Worm (Caenorhabditis elegans): ENCODE results near the gene C36C9.4.

ce11 chrX:1729558-1729957 is 32.8 kb upstream of the C36C9.4 start, which contains the start of gene dgn-3:
- no peak for TF ChIP-seq hmg-4 (GFP tag; optimal IDR thresholded peaks at IDR 0.05)
- TF ChIP-seq ama-1 (optimal IDR thresholded peaks at IDR 0.05): no peak
- no peak for TF ChIP-seq scrt-1 (GFP tag; IDR thresholded peaks at IDR 0.05)
- TF ChIP-seq hmbx-1 (tag; optimal IDR thresholded peaks at IDR 0.05): no peak
- no peak for TF ChIP-seq ceh-36 (tag; optimal IDR thresholded peaks at IDR 0.05)
- TF ChIP-seq aly-1 (tag; optimal IDR thresholded peaks at IDR 0.05): no peak
- no peak for TF ChIP-seq ets-7 (tag; optimal IDR thresholded peaks at IDR 0.05)
- no peak for TF ChIP-seq flt-1 (GFP tag; IDR thresholded peaks at IDR 0.05)
- TF ChIP-seq ceh-13 (GFP tag; optimal IDR thresholded peaks at IDR 0.05): no peak
- TF ChIP-seq tbx-11 (GFP tag; IDR thresholded peaks at IDR 0.05): no peak
- TF ChIP-seq B0310.2 (tag; optimal IDR thresholded peaks at IDR 0.05): no peak
- TF ChIP-seq pes-1 (GFP tag; IDR thresholded peaks at IDR 0.05): no peak
- TF ChIP-seq sea-1 (GFP tag; conservative IDR thresholded peaks at IDR 0.05): no peak
- TF ChIP-seq tbx-37 (GFP tag; conservative IDR thresholded peaks at IDR 0.05): no peak
